Worm (Caenorhabditis elegans) whole organism, L3 larva: ENCODE results near the gene T05G5.5.

Experiments
- elt-1 ChIP-seq: fragments of 150-350 bp; optimal IDR thresholded peaks from 2 replicates; lab custom pipeline; 2014; ENCODE audit warnings: missing biosample characterization, missing genetic modification characterization
- eor-1 ChIP-seq, 2 experiments: fragments of 150-350 bp; optimal IDR thresholded peaks; 2 replicates each; lab custom pipeline; 2014 to 2018; ENCODE audit warnings: missing biosample characterization in 2 of 2, missing genetic modification characterization in 2 of 2
- fkh-2 ChIP-seq: fragments of 150-350 bp; optimal IDR thresholded peaks from 2 replicates; lab custom pipeline; 2014; ENCODE audit warnings: missing biosample characterization, missing genetic modification reagents, missing genetic modification characterization
- nhr-11 ChIP-seq: fragments of 150-350 bp; optimal IDR thresholded peaks from 2 replicates; lab custom pipeline; 2014; ENCODE audit warnings: missing biosample characterization, missing genetic modification characterization
- nhr-237 ChIP-seq: fragments of 150-350 bp; optimal IDR thresholded peaks from 2 replicates; lab custom pipeline; 2014; ENCODE audit warnings: missing biosample characterization, missing genetic modification characterization
- nhr-77 ChIP-seq: fragments of 150-350 bp; optimal IDR thresholded peaks from 2 replicates; lab custom pipeline; 2014; ENCODE audit warnings: missing biosample characterization, missing genetic modification characterization
- pha-4 ChIP-seq: fragments of 150-350 bp; optimal IDR thresholded peaks from 2 replicates; lab custom pipeline; 2014; ENCODE audit warnings: missing biosample characterization, missing genetic modification reagents, missing genetic modification characterization
- unc-39 ChIP-seq: sonication (generic microtip); optimal IDR thresholded peaks from 4 replicates; lab custom pipeline; 2017; ENCODE audit warnings: missing biosample characterization, missing genetic modification characterization
- ztf-11 ChIP-seq: fragments of 150-350 bp; optimal IDR thresholded peaks from 2 replicates; lab custom pipeline; 2014; ENCODE audit warnings: missing biosample characterization, missing genetic modification characterization

- TF ChIP-seq nhr-237 (tag; lab: Kevin White, UChicago) = no peak
- no peak for TF ChIP-seq ztf-11 (tag; lab: Kevin White, UChicago)
- TF ChIP-seq pha-4 = no peak
- TF ChIP-seq unc-39 (tag; lab: Kevin White, UChicago) = no peak
- no peak for TF ChIP-seq nhr-77 (tag; lab: Kevin White, UChicago)
- TF ChIP-seq eor-1 (tag; optimal IDR thresholded peaks at IDR 0.05; lab: Kevin White, UChicago) = no peak
- no peak for TF ChIP-seq elt-1
- TF ChIP-seq nhr-11 = no peak
- no peak for TF ChIP-seq fkh-2 (tag; lab: Kevin White, UChicago)
Observed at ce11 chrIII:9789083-9789482, 37.9 kb upstream of the T05G5.5 start.
